Fruit fly (Drosophila melanogaster): ENCODE results near the gene Arfrp1.

The Arfrp1 gene

dm6 chrX:9109072-9109844 is 2.4 kb downstream of the Arfrp1 start (continued):
- peak; percentile 20; the same call in 1 of the 2 replicates for TF ChIP-seq E2f1 (GFP tag; IDR thresholded peaks at IDR 0.05)
- no peak for TF ChIP-seq CG2875 (GFP tag; optimal IDR thresholded peaks at IDR 0.05)
- TF ChIP-seq Aef1 (GFP tag; IDR thresholded peaks at IDR 0.05) = 0 out of 3 replicates have a peak, but pooled peaks have one; percentile 41
- TF ChIP-seq CG18619 (GFP tag; optimal IDR thresholded peaks at IDR 0.05) = peak; percentile 48
- no peak for TF ChIP-seq fu2 (GFP tag; optimal IDR thresholded peaks at IDR 0.05)
- TF ChIP-seq Drgx (GFP tag; IDR thresholded peaks at IDR 0.05) = peak; percentile 53
- peak; percentile 77 for TF ChIP-seq CG17361 (GFP tag; IDR thresholded peaks at IDR 0.05)
- TF ChIP-seq fd3F (GFP tag; optimal IDR thresholded peaks at IDR 0.05) = peak; percentile 18
- peak; percentile 25 for TF ChIP-seq pnt (GFP tag; optimal IDR thresholded peaks at IDR 0.05)
- 0 out of 3 replicates have a peak, but pooled peaks have one; percentile 22 for TF ChIP-seq knrl (GFP tag; IDR thresholded peaks at IDR 0.05; ENCODE audit: partially characterized antibody)
- TF ChIP-seq ssp (GFP tag; IDR thresholded peaks at IDR 0.05) = peak; percentile 46; the same call in 1 of the 2 replicates
- peak; percentile 28 for TF ChIP-seq Atf-2 (GFP tag; optimal IDR thresholded peaks at IDR 0.05)
- TF ChIP-seq da (GFP tag; optimal IDR thresholded peaks at IDR 0.05) = no peak
- peak; percentile 29; the same call in 1 of the 2 replicates for TF ChIP-seq E2f2 (GFP tag; IDR thresholded peaks at IDR 0.05)
- peak; percentile 57 for TF ChIP-seq vvl (GFP tag; IDR thresholded peaks at IDR 0.05)
- TF ChIP-seq Dll (GFP tag; IDR thresholded peaks at IDR 0.05; ENCODE audit: partially characterized antibody) = 0 out of 4 replicates have a peak, but pooled peaks have one; percentile 28
- TF ChIP-seq pb (GFP tag; optimal IDR thresholded peaks at IDR 0.05) = peak; percentile 50
- TF ChIP-seq CG15601 (tag; optimal IDR thresholded peaks at IDR 0.05) = peak; percentile 31
- TF ChIP-seq CG6813 (GFP tag; optimal IDR thresholded peaks at IDR 0.05) = no peak
- peak; percentile 49 for TF ChIP-seq az2 (GFP tag; optimal IDR thresholded peaks at IDR 0.05)
- TF ChIP-seq CG7745 (tag; optimal IDR thresholded peaks at IDR 0.05) = no peak
- peak; percentile 38 for TF ChIP-seq fd96Cb (tag; optimal IDR thresholded peaks at IDR 0.05)
- peak; percentile 41 for TF ChIP-seq Six4 (GFP tag; optimal IDR thresholded peaks at IDR 0.05)
- TF ChIP-seq ato (GFP tag; IDR thresholded peaks at IDR 0.05; ENCODE audit: partially characterized antibody) = no peak
- no peak for TF ChIP-seq nerfin-2 (GFP tag; IDR thresholded peaks at IDR 0.05; ENCODE audit: partially characterized antibody)
- peak; percentile 17 for TF ChIP-seq CG12071 (GFP tag; optimal IDR thresholded peaks at IDR 0.05)
- peak; percentile 66 for TF ChIP-seq CG1603 (tag; optimal IDR thresholded peaks at IDR 0.05)
- TF ChIP-seq CG10543 (GFP tag; optimal IDR thresholded peaks at IDR 0.05) = no peak
- TF ChIP-seq org-1 (GFP tag; optimal IDR thresholded peaks at IDR 0.05) = peak; percentile 17
- peak; percentile 28; the same call in 1 of the 3 replicates for TF ChIP-seq B-H1 (GFP tag; IDR thresholded peaks at IDR 0.05)
- TF ChIP-seq CG30431 (GFP tag; optimal IDR thresholded peaks at IDR 0.05) = peak; percentile 50
- TF ChIP-seq CG12155 (GFP tag; optimal IDR thresholded peaks at IDR 0.05) = peak; percentile 38
- TF ChIP-seq CG9437 (GFP tag; optimal IDR thresholded peaks at IDR 0.05) = peak; percentile 61
- TF ChIP-seq Gsc (GFP tag; IDR thresholded peaks at IDR 0.05) = no peak
- 0 out of 3 replicates have a peak, but pooled peaks have one; percentile 41 for TF ChIP-seq CG34422 (GFP tag; IDR thresholded peaks at IDR 0.05)
- peak; percentile 43 for TF ChIP-seq pho (GFP tag; optimal IDR thresholded peaks at IDR 0.05)
- TF ChIP-seq CG13296 (GFP tag; optimal IDR thresholded peaks at IDR 0.05) = peak; percentile 6
- no peak for TF ChIP-seq ken (GFP tag; IDR thresholded peaks at IDR 0.05)
- TF ChIP-seq CG10267 (tag; optimal IDR thresholded peaks at IDR 0.05) = peak; percentile 58
- peak; percentile 43 for TF ChIP-seq Rx (GFP tag; IDR thresholded peaks at IDR 0.05)
- TF ChIP-seq grau (tag; optimal IDR thresholded peaks at IDR 0.05) = peak; percentile 58
- TF ChIP-seq CG8290 (GFP tag; optimal IDR thresholded peaks at IDR 0.05) = no peak
- peak; percentile 12 to 63 for TF ChIP-seq CG8290 (tag; optimal IDR thresholded peaks at IDR 0.05)
- peak; percentile 5; the same call in 1 of the 4 replicates for TF ChIP-seq Gug (GFP tag; IDR thresholded peaks at IDR 0.05)
- TF ChIP-seq CG12299 (tag; optimal IDR thresholded peaks at IDR 0.05) = peak; percentile 13
- TF ChIP-seq peb (GFP tag; IDR thresholded peaks at IDR 0.05) = peak; percentile 29; the same call in 1 of the 2 replicates
- no peak for TF ChIP-seq cwo (GFP tag; optimal IDR thresholded peaks at IDR 0.05)
- no peak for TF ChIP-seq pfk (GFP tag; optimal IDR thresholded peaks at IDR 0.05)
- TF ChIP-seq Abd-B (GFP tag; optimal IDR thresholded peaks at IDR 0.05) = peak; percentile 68

Data from whole organism, embryonic.